Fruit fly (Drosophila melanogaster) whole organism, embryonic: ENCODE measurements around the gene Gga.
A peak's percentile ranks its signal among the peaks of the same experiment; 100 is the strongest.

ENCODE experiments used
- CG10462 ChIP-seq: fragments of 200-800 bp; sonication (Bioruptor generic); optimal IDR thresholded peaks from 2 replicates; lab custom pipeline; 2016; ENCODE audit warnings: missing biosample characterization, missing genetic modification characterization
- CG10565 ChIP-seq: fragments of 200-800 bp; sonication (Bioruptor generic); optimal IDR thresholded peaks from 3 replicates; lab custom pipeline; 2016; ENCODE audit warnings: missing biosample characterization, mild to moderate bottlenecking, missing genetic modification characterization
- CG13123 ChIP-seq: fragments of 200-800 bp; sonication (Bioruptor generic); optimal IDR thresholded peaks from 2 replicates; lab custom pipeline; 2016; ENCODE audit warnings: missing biosample characterization, missing genetic modification characterization
- CG14710 ChIP-seq: fragments of 200-800 bp; sonication (Bioruptor generic); optimal IDR thresholded peaks from 3 replicates; lab custom pipeline; 2019; ENCODE audit warnings: missing biosample characterization, mild to moderate bottlenecking, missing genetic modification characterization, moderate library complexity
- CG17186 ChIP-seq: fragments of 200-800 bp; sonication (Bioruptor generic); optimal IDR thresholded peaks from 3 replicates; lab custom pipeline; 2017; ENCODE audit warnings: missing biosample characterization, missing genetic modification reagents, missing genetic modification characterization
- CG18262 ChIP-seq: fragments of 200-800 bp; optimal IDR thresholded peaks from 3 replicates; lab custom pipeline; 2019; ENCODE audit warnings: missing biosample characterization, mild to moderate bottlenecking, missing genetic modification characterization, moderate library complexity
- CG18764 ChIP-seq: fragments of 200-800 bp; sonication (Bioruptor generic); optimal IDR thresholded peaks from 3 replicates; lab custom pipeline; 2016; ENCODE audit warnings: missing biosample characterization, missing genetic modification characterization
- CG2116 ChIP-seq: fragments of 200-800 bp; sonication (Bioruptor generic); optimal IDR thresholded peaks from 3 replicates; lab custom pipeline; 2018; ENCODE audit warnings: missing biosample characterization, mild to moderate bottlenecking, missing genetic modification characterization
- CG2199 ChIP-seq: fragments of 200-800 bp; sonication (Bioruptor generic); IDR thresholded peaks from 3 replicates; pipeline ENCODE4 v1.3.6; 2022; ENCODE audit warnings: missing biosample characterization, missing genetic modification characterization
- CG3065 ChIP-seq: fragments of 200-800 bp; sonication (Bioruptor generic); optimal IDR thresholded peaks from 2 replicates; lab custom pipeline; 2016; ENCODE audit warnings: missing biosample characterization, missing genetic modification characterization
- CG32767 ChIP-seq: fragments of 200-800 bp; sonication (Bioruptor generic); IDR thresholded peaks from 2 replicates; pipeline ENCODE4 v1.3.6; 2022; ENCODE audit warnings: missing biosample characterization, missing genetic modification characterization
- CG32772 ChIP-seq: fragments of 200-800 bp; sonication (Bioruptor generic); IDR thresholded peaks from 2 replicates; pipeline ENCODE4 v1.3.6; 2022; ENCODE audit warnings: missing biosample characterization, missing genetic modification characterization
- CG34224 ChIP-seq: fragments of 200-800 bp; sonication (Bioruptor generic); IDR thresholded peaks from 3 replicates; pipeline ENCODE4 v1.3.6; 2022; ENCODE audit warnings: missing biosample characterization, missing genetic modification characterization; ENCODE audit not compliant: partially characterized antibody
- CG4617 ChIP-seq: fragments of 200-800 bp; sonication (Bioruptor generic); optimal IDR thresholded peaks from 3 replicates; lab custom pipeline; 2016; ENCODE audit warnings: missing biosample characterization, missing genetic modification characterization, borderline replicate concordance
- CG7372 ChIP-seq: fragments of 200-800 bp; sonication (Bioruptor generic); IDR thresholded peaks from 2 replicates; pipeline ENCODE4 v1.3.6; 2022; ENCODE audit warnings: missing biosample characterization, missing genetic modification characterization
- CG8281 ChIP-seq: fragments of 200-800 bp; sonication (Bioruptor generic); optimal IDR thresholded peaks from 2 replicates; lab custom pipeline; 2018; ENCODE audit warnings: missing biosample characterization, mild to moderate bottlenecking, missing genetic modification characterization, moderate library complexity
- CG8478 ChIP-seq: fragments of >200 bp; optimal IDR thresholded peaks from 2 replicates; lab custom pipeline; 2018
- CG9437 ChIP-seq: fragments of 200-800 bp; sonication (Bioruptor generic); optimal IDR thresholded peaks from 2 replicates; lab custom pipeline; 2018; ENCODE audit warnings: missing biosample characterization, mild to moderate bottlenecking, missing genetic modification characterization
- CG9609 ChIP-seq: fragments of 200-800 bp; sonication (Bioruptor generic); optimal IDR thresholded peaks from 3 replicates; lab custom pipeline; 2016; ENCODE audit warnings: missing biosample characterization, missing genetic modification characterization
- CHES-1-like ChIP-seq: fragments of 200-800 bp; sonication (Bioruptor generic); optimal IDR thresholded peaks from 2 replicates; lab custom pipeline; 2016; ENCODE audit warnings: missing biosample characterization, missing genetic modification characterization
- Camta ChIP-seq: fragments of 200-800 bp; sonication (Bioruptor generic); optimal IDR thresholded peaks from 2 replicates; lab custom pipeline; 2016; ENCODE audit warnings: missing biosample characterization, missing genetic modification characterization
- Dip3 ChIP-seq: fragments of 200-800 bp; sonication (Bioruptor generic); optimal IDR thresholded peaks from 3 replicates; lab custom pipeline; 2016; ENCODE audit warnings: missing biosample characterization, missing genetic modification characterization
- Fer2 ChIP-seq: fragments of 200-800 bp; sonication (Bioruptor generic); optimal IDR thresholded peaks from 2 replicates; lab custom pipeline; 2018; ENCODE audit warnings: missing biosample characterization, mild to moderate bottlenecking, missing genetic modification characterization, moderate library complexity
- Fer3 ChIP-seq: fragments of 200-800 bp; sonication (Bioruptor generic); optimal IDR thresholded peaks from 2 replicates; lab custom pipeline; 2018; ENCODE audit warnings: missing biosample characterization, mild to moderate bottlenecking, missing genetic modification characterization, moderate library complexity
- Gug ChIP-seq: fragments of 200-800 bp; sonication (Bioruptor generic); IDR thresholded peaks from 4 replicates; pipeline ENCODE4 v1.3.6; 2022; ENCODE audit warnings: missing biosample characterization, missing genetic modification characterization
- HLH3B ChIP-seq: fragments of 200-800 bp; sonication (Bioruptor generic); IDR thresholded peaks from 2 replicates; pipeline ENCODE4 v1.3.6; 2022; ENCODE audit warnings: missing biosample characterization, missing genetic modification characterization
- Hr3 ChIP-seq: fragments of 200-800 bp; sonication (Bioruptor generic); optimal IDR thresholded peaks from 3 replicates; lab custom pipeline; 2016; ENCODE audit warnings: missing biosample characterization, missing genetic modification characterization
- NFAT ChIP-seq: fragments of 200-800 bp; sonication (Bioruptor generic); IDR thresholded peaks from 2 replicates; pipeline ENCODE4 v1.3.6; 2022; ENCODE audit warnings: missing biosample characterization, missing genetic modification characterization
- NfI ChIP-seq: fragments of 200-800 bp; sonication (Bioruptor generic); optimal IDR thresholded peaks from 3 replicates; lab custom pipeline; 2018; ENCODE audit warnings: missing biosample characterization, mild to moderate bottlenecking, missing genetic modification characterization, moderate library complexity
- Ravus ChIP-seq: fragments of 200-800 bp; sonication (Bioruptor generic); IDR thresholded peaks from 2 replicates; pipeline ENCODE4 v1.3.6; 2022; ENCODE audit warnings: missing biosample characterization, missing genetic modification characterization
- Rx ChIP-seq: fragments of 200-800 bp; sonication (Bioruptor generic); IDR thresholded peaks from 2 replicates; pipeline ENCODE4 v1.3.6; 2022; ENCODE audit warnings: missing biosample characterization, missing genetic modification characterization
- Sin3A ChIP-seq: fragments of >200 bp; optimal IDR thresholded peaks from 2 replicates; lab custom pipeline; 2018
- Sry-δ ChIP-seq: fragments of 200-800 bp; sonication (Bioruptor generic); optimal IDR thresholded peaks from 2 replicates; lab custom pipeline; 2016; ENCODE audit warnings: missing biosample characterization, missing genetic modification characterization
- Stat92E ChIP-seq, 3 experiments: fragments of >200 bp in 2 of 3; fragments of 200-800 bp in 1 of 3; sonication (Bioruptor generic) in 1 of 3; optimal IDR thresholded peaks; 2 replicates each; lab custom pipeline; 2017 to 2019; ENCODE audit warnings: missing biosample characterization in 3 of 3, missing genetic modification characterization in 3 of 3, mild to moderate bottlenecking in 1 of 3, moderate library complexity in 1 of 3
- aop ChIP-seq: fragments of 200-800 bp; sonication (Bioruptor generic); IDR thresholded peaks from 2 replicates; pipeline ENCODE4 v1.3.6; 2022; ENCODE audit warnings: missing biosample characterization, missing genetic modification characterization
- bsh ChIP-seq, 2 experiments: fragments of 200-800 bp; sonication (Bioruptor generic); optimal IDR thresholded peaks; 2 replicates each; lab custom pipeline; 2017 to 2018; ENCODE audit warnings: mild to moderate bottlenecking in 2 of 2, missing biosample characterization in 2 of 2, missing genetic modification characterization in 2 of 2, moderate library complexity in 1 of 2
- cad ChIP-seq: fragments of >200 bp; optimal IDR thresholded peaks from 2 replicates; lab custom pipeline; 2017; ENCODE audit warnings: missing biosample characterization, missing genetic modification characterization
- cas ChIP-seq: fragments of 200-800 bp; sonication (Bioruptor generic); IDR thresholded peaks from 2 replicates; pipeline ENCODE4 v1.3.6; 2022; ENCODE audit warnings: missing biosample characterization, missing genetic modification characterization
- corto ChIP-seq: fragments of 200-800 bp; sonication (Bioruptor generic); optimal IDR thresholded peaks from 2 replicates; lab custom pipeline; 2016; ENCODE audit warnings: missing biosample characterization, mild to moderate bottlenecking, missing genetic modification characterization, moderate library complexity
- crp ChIP-seq, 2 experiments: fragments of 200-800 bp; sonication (Bioruptor generic); optimal IDR thresholded peaks; 2 replicates in 1 of 2; 3 replicates in 1 of 2; lab custom pipeline; 2017; ENCODE audit warnings: missing biosample characterization in 2 of 2, missing genetic modification characterization in 2 of 2, mild to moderate bottlenecking in 1 of 2, moderate library complexity in 1 of 2
- danr ChIP-seq: fragments of 200-800 bp; sonication (Bioruptor generic); IDR thresholded peaks from 2 replicates; pipeline ENCODE4 v1.3.6; 2022; ENCODE audit warnings: missing biosample characterization, missing genetic modification characterization
- gt ChIP-seq: fragments of 200-800 bp; sonication (Bioruptor generic); IDR thresholded peaks from 2 replicates; pipeline ENCODE4 v1.3.6; 2022; ENCODE audit warnings: missing biosample characterization, missing genetic modification characterization
- hbn ChIP-seq: fragments of 200-800 bp; sonication (Bioruptor generic); IDR thresholded peaks from 2 replicates; pipeline ENCODE4 v1.3.6; 2022; ENCODE audit warnings: missing biosample characterization, missing genetic modification characterization; ENCODE audit not compliant: partially characterized antibody
- kay ChIP-seq: fragments of 200-800 bp; sonication (Bioruptor generic); optimal IDR thresholded peaks from 2 replicates; lab custom pipeline; 2016; ENCODE audit warnings: missing biosample characterization, missing genetic modification characterization
- lbe ChIP-seq: fragments of 200-800 bp; sonication (Bioruptor generic); optimal IDR thresholded peaks from 2 replicates; lab custom pipeline; 2016; ENCODE audit warnings: missing biosample characterization, mild to moderate bottlenecking, missing genetic modification characterization
- mld ChIP-seq: fragments of 200-800 bp; sonication (Bioruptor generic); IDR thresholded peaks from 3 replicates; pipeline ENCODE4 v1.3.6; 2022; ENCODE audit warnings: missing biosample characterization, missing genetic modification characterization; ENCODE audit not compliant: partially characterized antibody
- pb ChIP-seq: fragments of 200-800 bp; sonication (Bioruptor generic); optimal IDR thresholded peaks from 3 replicates; lab custom pipeline; 2016; ENCODE audit warnings: missing biosample characterization, missing genetic modification characterization
- sisA ChIP-seq: fragments of 200-800 bp; sonication (Bioruptor generic); IDR thresholded peaks from 2 replicates; pipeline ENCODE4 v1.3.6; 2022; ENCODE audit warnings: missing biosample characterization, missing genetic modification characterization
- sob ChIP-seq: fragments of 200-800 bp; sonication (Bioruptor generic); IDR thresholded peaks from 2 replicates; pipeline ENCODE4 v1.3.6; 2022; ENCODE audit warnings: missing biosample characterization, missing genetic modification characterization
- sr ChIP-seq: fragments of 200-800 bp; sonication (Bioruptor generic); IDR thresholded peaks from 3 replicates; pipeline ENCODE4 v1.3.6; 2022; ENCODE audit warnings: missing biosample characterization, missing genetic modification characterization

Gene Gga

DNA sequence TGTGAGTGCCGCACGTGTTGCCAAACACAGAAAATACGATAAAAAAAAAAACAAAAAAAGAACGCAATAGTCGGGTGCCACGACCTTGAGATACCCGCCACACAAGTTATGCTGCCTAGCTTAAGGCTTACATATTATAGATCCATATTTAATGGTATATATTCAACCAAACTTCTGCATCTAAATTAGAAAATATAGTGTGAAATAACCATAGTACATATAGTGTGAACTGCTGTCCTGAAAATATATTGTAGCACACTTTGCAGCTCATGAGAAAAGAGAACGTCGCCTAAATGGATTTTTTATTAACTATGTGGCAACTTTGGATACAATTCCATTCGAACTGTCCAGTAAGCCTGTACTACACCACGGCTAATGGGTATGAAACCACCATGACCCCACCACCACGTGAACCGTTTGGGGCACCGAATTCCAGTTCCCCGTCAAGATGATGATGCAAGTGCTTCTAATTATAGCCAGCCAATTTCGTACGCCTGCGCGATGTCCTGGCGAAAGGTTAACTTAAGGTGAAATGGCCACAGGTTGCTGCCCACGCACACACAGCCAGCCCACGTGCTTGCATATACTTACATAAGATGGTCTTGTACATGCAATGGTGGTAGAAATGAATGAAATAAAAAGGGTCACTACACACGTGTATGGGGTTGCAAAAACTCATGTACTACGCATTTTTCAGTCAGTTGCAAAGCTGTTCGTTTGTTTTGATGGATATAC, 580 bp upstream of the Gga start (continued):
- TF ChIP-seq Sin3A (lab: Kevin White, UChicago) (no peak), CG14710 (tag; lab: Kevin White, UChicago) (peak; percentile 56), CG3065 (GFP tag; lab: Kevin White, UChicago) (peak; percentile 14), CG2116 (GFP tag; lab: Kevin White, UChicago) (peak; percentile 7), CG17186 (no peak), CG8281 (peak; percentile 50), pb (GFP tag; lab: Kevin White, UChicago) (peak; percentile 43), CG10565 (peak; percentile 25), mld (GFP tag; lab: Robert Waterston, UW) (no peak), CG18764 (GFP tag; lab: Kevin White, UChicago) (peak; percentile 49), CG4617 (GFP tag; lab: Kevin White, UChicago) (no peak), danr (GFP tag; lab: Robert Waterston, UW) (0 out of 2 replicates have a peak, but pooled peaks have one; percentile 28), Fer3 (tag; lab: Kevin White, UChicago) (peak; percentile 59), cad (no peak), CG7372 (GFP tag; lab: Robert Waterston, UW) (peak; percentile 46), CG8478 (lab: Kevin White, UChicago) (no peak), CG18262 (tag; lab: Kevin White, UChicago) (peak; percentile 77), Camta (GFP tag; lab: Kevin White, UChicago) (peak; percentile 69), Hr3 (GFP tag; lab: Kevin White, UChicago) (peak; percentile 67), cas (peak; percentile 32; the same call in 1 of the 2 replicates), gt (GFP tag; lab: Robert Waterston, UW) (no peak), NFAT (peak; percentile 44; the same call in 1 of the 2 replicates), Rx (GFP tag; lab: Robert Waterston, UW) (peak; percentile 51), sob (GFP tag; lab: Robert Waterston, UW) (peak; percentile 44), HLH3B (GFP tag; lab: Robert Waterston, UW) (0 out of 2 replicates have a peak, but pooled peaks have one; percentile 53), CG2199 (GFP tag; lab: Robert Waterston, UW) (no peak), Sry-δ (GFP tag; lab: Kevin White, UChicago) (peak; percentile 9), corto (GFP tag; lab: Kevin White, UChicago) (no peak), sr (no peak), bsh (GFP tag; optimal IDR thresholded peaks at IDR 0.05; lab: Kevin White, UChicago) (peak; percentile 35 to 72), sisA (GFP tag; lab: Robert Waterston, UW) (peak; percentile 73), CG32767 (GFP tag; lab: Robert Waterston, UW) (peak; percentile 62), CG10462 (GFP tag; lab: Kevin White, UChicago) (peak; percentile 50), CG9437 (peak; percentile 62), CG9609 (peak; percentile 81), Dip3 (peak; percentile 70), CHES-1-like (GFP tag; lab: Kevin White, UChicago) (peak; percentile 71), hbn (GFP tag; lab: Robert Waterston, UW) (no peak), crp (GFP tag; optimal IDR thresholded peaks at IDR 0.05; lab: Kevin White, UChicago) (peak in 1 of 2 experiments; percentile 22), CG13123 (GFP tag; lab: Kevin White, UChicago) (peak; percentile 23), Fer2 (peak; percentile 26), lbe (GFP tag; lab: Kevin White, UChicago) (no peak), Stat92E (GFP tag; optimal IDR thresholded peaks at IDR 0.05; lab: Kevin White, UChicago) (no peak), NfI (GFP tag; lab: Kevin White, UChicago) (peak; percentile 75), Ravus (GFP tag; lab: Robert Waterston, UW) (no peak), kay (GFP tag; lab: Kevin White, UChicago) (peak; percentile 75), CG34224 (no peak), Gug (GFP tag; lab: Robert Waterston, UW) (peak; percentile 61; the same call in 2 of the 4 replicates), CG32772 (GFP tag; lab: Robert Waterston, UW) (peak; percentile 83), aop (no peak)
